Fruit fly (Drosophila melanogaster) whole organism, embryonic: ENCODE results near the gene hbt.

Experiments
- Adf1 ChIP-seq: fragments of 200-800 bp; sonication (Bioruptor generic); IDR thresholded peaks from 2 replicates; pipeline ENCODE4 v1.3.6; 2022; ENCODE audit warnings: missing biosample characterization, missing genetic modification characterization
- Blimp-1 ChIP-seq: fragments of 200-800 bp; sonication (Bioruptor generic); optimal IDR thresholded peaks from 3 replicates; lab custom pipeline; 2018; ENCODE audit warnings: missing biosample characterization, missing genetic modification characterization, mild to moderate bottlenecking, moderate library complexity, missing genetic modification reagents
- CG1024 ChIP-seq: fragments of 200-800 bp; sonication (Bioruptor generic); IDR thresholded peaks from 2 replicates; pipeline ENCODE4 v1.3.6; 2022; ENCODE audit warnings: missing biosample characterization, missing genetic modification characterization
- CG10267 ChIP-seq: fragments of 200-800 bp; sonication (Bioruptor generic); optimal IDR thresholded peaks from 2 replicates; lab custom pipeline; 2018; ENCODE audit warnings: missing biosample characterization, mild to moderate bottlenecking, missing genetic modification characterization, moderate library complexity
- CG10959 ChIP-seq: fragments of 200-800 bp; sonication (Bioruptor generic); IDR thresholded peaks from 2 replicates; pipeline ENCODE4 v1.3.6; 2022; ENCODE audit warnings: missing biosample characterization, missing genetic modification characterization
- CG12155 ChIP-seq: fragments of 200-800 bp; sonication (Bioruptor generic); optimal IDR thresholded peaks from 3 replicates; lab custom pipeline; 2016; ENCODE audit warnings: missing biosample characterization, missing genetic modification characterization
- CG12744 ChIP-seq: fragments of 200-800 bp; sonication (Bioruptor generic); optimal IDR thresholded peaks from 2 replicates; lab custom pipeline; 2016; ENCODE audit warnings: missing biosample characterization, missing genetic modification characterization
- CG14860 ChIP-seq: fragments of 200-800 bp; sonication (Bioruptor generic); IDR thresholded peaks from 3 replicates; pipeline ENCODE4 v1.3.6; 2022; ENCODE audit warnings: missing biosample characterization, missing genetic modification characterization; ENCODE audit not compliant: partially characterized antibody
- CG15011 ChIP-seq: fragments of 200-800 bp; sonication (Bioruptor generic); optimal IDR thresholded peaks from 3 replicates; lab custom pipeline; 2018; ENCODE audit warnings: missing biosample characterization, mild to moderate bottlenecking, missing genetic modification characterization
- CG15514 ChIP-seq: fragments of 200-800 bp; sonication (Bioruptor generic); optimal IDR thresholded peaks from 3 replicates; lab custom pipeline; 2017; ENCODE audit warnings: missing biosample characterization, missing genetic modification characterization, mild to moderate bottlenecking, moderate library complexity, missing genetic modification reagents
- CG15601 ChIP-seq: fragments of 200-800 bp; sonication (Bioruptor generic); optimal IDR thresholded peaks from 3 replicates; lab custom pipeline; 2019; ENCODE audit warnings: missing biosample characterization, mild to moderate bottlenecking, missing genetic modification characterization, moderate library complexity
- CG16813 ChIP-seq: fragments of 200-800 bp; sonication (Bioruptor generic); IDR thresholded peaks from 3 replicates; pipeline ENCODE4 v1.3.6; 2022; ENCODE audit warnings: missing biosample characterization, missing genetic modification characterization; ENCODE audit not compliant: partially characterized antibody
- CG16863 ChIP-seq: fragments of 200-800 bp; sonication (Bioruptor generic); optimal IDR thresholded peaks from 3 replicates; lab custom pipeline; 2016; ENCODE audit warnings: missing biosample characterization, missing genetic modification characterization
- CG17328 ChIP-seq: fragments of 200-800 bp; sonication (Bioruptor generic); IDR thresholded peaks from 2 replicates; pipeline ENCODE4 v1.3.6; 2022; ENCODE audit warnings: missing biosample characterization, missing genetic modification characterization
- CG18476 ChIP-seq: fragments of 200-800 bp; sonication (Bioruptor generic); optimal IDR thresholded peaks from 2 replicates; lab custom pipeline; 2016; ENCODE audit warnings: missing biosample characterization, mild to moderate bottlenecking, missing genetic modification characterization
- CG2120 ChIP-seq: fragments of 200-800 bp; sonication (Bioruptor generic); optimal IDR thresholded peaks from 3 replicates; lab custom pipeline; 2016; ENCODE audit warnings: missing biosample characterization, missing genetic modification characterization
- CG3065 ChIP-seq: fragments of 200-800 bp; sonication (Bioruptor generic); optimal IDR thresholded peaks from 2 replicates; lab custom pipeline; 2016; ENCODE audit warnings: missing biosample characterization, missing genetic modification characterization
- CG3838 ChIP-seq: fragments of 200-800 bp; sonication (Bioruptor generic); optimal IDR thresholded peaks from 3 replicates; lab custom pipeline; 2016; ENCODE audit warnings: missing biosample characterization, missing genetic modification characterization
- CG43689 ChIP-seq: fragments of 200-800 bp; sonication (Bioruptor generic); IDR thresholded peaks from 2 replicates; pipeline ENCODE4 v1.3.6; 2022; ENCODE audit warnings: missing biosample characterization, missing genetic modification characterization
- CG4730 ChIP-seq: fragments of 200-800 bp; sonication (Bioruptor generic); IDR thresholded peaks from 2 replicates; pipeline ENCODE4 v1.3.6; 2022; ENCODE audit warnings: missing biosample characterization, missing genetic modification characterization
- CG5953 ChIP-seq: fragments of 200-800 bp; sonication (Bioruptor generic); IDR thresholded peaks from 2 replicates; pipeline ENCODE4 v1.3.6; 2022; ENCODE audit warnings: missing biosample characterization, missing genetic modification characterization
- CG7357 ChIP-seq: fragments of 200-800 bp; sonication (Bioruptor generic); IDR thresholded peaks from 3 replicates; pipeline ENCODE4 v1.3.6; 2022; ENCODE audit warnings: missing biosample characterization, missing genetic modification characterization
- D ChIP-seq, 2 experiments: fragments of 200-800 bp in 1 of 2; fragments of >200 bp in 1 of 2; sonication (Bioruptor generic) in 1 of 2; optimal IDR thresholded peaks; 2 replicates in 1 of 2; 3 replicates in 1 of 2; lab custom pipeline; 2017; ENCODE audit warnings: mild to moderate bottlenecking in 1 of 2, missing biosample characterization in 1 of 2, missing genetic modification characterization in 1 of 2, missing genetic modification reagents in 1 of 2
- Dek ChIP-seq: fragments of 200-800 bp; sonication (Bioruptor generic); optimal IDR thresholded peaks from 3 replicates; lab custom pipeline; 2019; ENCODE audit warnings: missing biosample characterization, mild to moderate bottlenecking, missing genetic modification characterization, moderate library complexity
- Dip3 ChIP-seq: fragments of 200-800 bp; sonication (Bioruptor generic); optimal IDR thresholded peaks from 3 replicates; lab custom pipeline; 2016; ENCODE audit warnings: missing biosample characterization, missing genetic modification characterization
- Fer2 ChIP-seq: fragments of 200-800 bp; sonication (Bioruptor generic); optimal IDR thresholded peaks from 2 replicates; lab custom pipeline; 2018; ENCODE audit warnings: missing biosample characterization, mild to moderate bottlenecking, missing genetic modification characterization, moderate library complexity
- H2.0 ChIP-seq: fragments of 200-800 bp; sonication (Bioruptor generic); IDR thresholded peaks from 2 replicates; pipeline ENCODE4 v1.3.6; 2022; ENCODE audit warnings: missing biosample characterization, missing genetic modification characterization
- Kr ChIP-seq: fragments of 200-800 bp; sonication (Bioruptor generic); optimal IDR thresholded peaks from 2 replicates; lab custom pipeline; 2017; ENCODE audit warnings: missing biosample characterization, mild to moderate bottlenecking, missing genetic modification characterization
- Max ChIP-seq: fragments of 200-800 bp; sonication (Bioruptor generic); optimal IDR thresholded peaks from 2 replicates; lab custom pipeline; 2016; ENCODE audit warnings: missing biosample characterization, mild to moderate bottlenecking, missing genetic modification characterization
- Nf-YB ChIP-seq: fragments of 200-800 bp; sonication (Bioruptor generic); optimal IDR thresholded peaks from 3 replicates; lab custom pipeline; 2019; ENCODE audit warnings: missing biosample characterization, mild to moderate bottlenecking, missing genetic modification characterization, moderate library complexity
- Ravus ChIP-seq: fragments of 200-800 bp; sonication (Bioruptor generic); IDR thresholded peaks from 2 replicates; pipeline ENCODE4 v1.3.6; 2022; ENCODE audit warnings: missing biosample characterization, missing genetic modification characterization
- TFAM ChIP-seq: fragments of 200-800 bp; sonication (Bioruptor generic); optimal IDR thresholded peaks from 2 replicates; lab custom pipeline; 2017; ENCODE audit warnings: missing biosample characterization, missing genetic modification characterization, inconsistent platforms
- amos ChIP-seq: fragments of 200-800 bp; sonication (Bioruptor generic); IDR thresholded peaks from 2 replicates; pipeline ENCODE4 v1.3.6; 2022; ENCODE audit warnings: missing biosample characterization, missing genetic modification characterization; ENCODE audit not compliant: partially characterized antibody
- ase ChIP-seq: fragments of 200-800 bp; sonication (Bioruptor generic); IDR thresholded peaks from 3 replicates; pipeline ENCODE4 v1.3.6; 2022; ENCODE audit warnings: missing biosample characterization, missing genetic modification characterization
- az2 ChIP-seq: fragments of 200-800 bp; sonication (Bioruptor generic); optimal IDR thresholded peaks from 3 replicates; lab custom pipeline; 2016; ENCODE audit warnings: missing biosample characterization, missing genetic modification characterization
- crp ChIP-seq, 2 experiments: fragments of 200-800 bp; sonication (Bioruptor generic); optimal IDR thresholded peaks; 2 replicates in 1 of 2; 3 replicates in 1 of 2; lab custom pipeline; 2017; ENCODE audit warnings: missing biosample characterization in 2 of 2, missing genetic modification characterization in 2 of 2, mild to moderate bottlenecking in 1 of 2, moderate library complexity in 1 of 2
- danr ChIP-seq: fragments of 200-800 bp; sonication (Bioruptor generic); IDR thresholded peaks from 2 replicates; pipeline ENCODE4 v1.3.6; 2022; ENCODE audit warnings: missing biosample characterization, missing genetic modification characterization
- dmrt11E ChIP-seq: fragments of 200-800 bp; sonication (Bioruptor generic); optimal IDR thresholded peaks from 3 replicates; lab custom pipeline; 2018; ENCODE audit warnings: missing biosample characterization, mild to moderate bottlenecking, missing genetic modification characterization, moderate library complexity
- fd102C ChIP-seq: fragments of 200-800 bp; sonication (Bioruptor generic); optimal IDR thresholded peaks from 2 replicates; lab custom pipeline; 2018; ENCODE audit warnings: missing biosample characterization, mild to moderate bottlenecking, missing genetic modification characterization, moderate library complexity
- gcm ChIP-seq: fragments of 200-800 bp; sonication (Bioruptor generic); optimal IDR thresholded peaks from 2 replicates; lab custom pipeline; 2019; ENCODE audit warnings: missing biosample characterization, mild to moderate bottlenecking, missing genetic modification characterization, moderate library complexity
- gfzf ChIP-seq: fragments of 200-800 bp; sonication (Bioruptor generic); optimal IDR thresholded peaks from 2 replicates; lab custom pipeline; 2016; ENCODE audit warnings: missing biosample characterization, mild to moderate bottlenecking, missing genetic modification characterization, moderate library complexity
- h ChIP-seq: fragments of >200 bp; optimal IDR thresholded peaks from 2 replicates; lab custom pipeline; 2017
- insv ChIP-seq, 2 experiments: fragments of 200-800 bp; sonication (Bioruptor generic); optimal IDR thresholded peaks; 3 replicates each; lab custom pipeline; 2016 to 2018; ENCODE audit warnings: missing biosample characterization in 2 of 2, missing genetic modification characterization in 2 of 2
- kay ChIP-seq: fragments of 200-800 bp; sonication (Bioruptor generic); optimal IDR thresholded peaks from 2 replicates; lab custom pipeline; 2016; ENCODE audit warnings: missing biosample characterization, missing genetic modification characterization
- klu ChIP-seq: fragments of 200-800 bp; sonication (Bioruptor generic); IDR thresholded peaks from 2 replicates; pipeline ENCODE4 v1.3.6; 2022; ENCODE audit warnings: missing biosample characterization, missing genetic modification characterization
- nerfin-2 ChIP-seq: fragments of 200-800 bp; sonication (Bioruptor generic); IDR thresholded peaks from 2 replicates; pipeline ENCODE4 v1.3.6; 2022; ENCODE audit warnings: missing biosample characterization, missing genetic modification characterization; ENCODE audit not compliant: partially characterized antibody
- slbo ChIP-seq: fragments of 200-800 bp; sonication (Bioruptor generic); IDR thresholded peaks from 2 replicates; pipeline ENCODE4 v1.3.6; 2022; ENCODE audit warnings: missing biosample characterization, missing genetic modification characterization
- sob ChIP-seq: fragments of 200-800 bp; sonication (Bioruptor generic); IDR thresholded peaks from 2 replicates; pipeline ENCODE4 v1.3.6; 2022; ENCODE audit warnings: missing biosample characterization, missing genetic modification characterization
- twi ChIP-seq: fragments of 200-800 bp; optimal IDR thresholded peaks from 2 replicates; lab custom pipeline; 2019; ENCODE audit warnings: missing biosample characterization, mild to moderate bottlenecking, missing genetic modification characterization, moderate library complexity
- wor ChIP-seq: fragments of 200-800 bp; sonication (Bioruptor generic); IDR thresholded peaks from 2 replicates; pipeline ENCODE4 v1.3.6; 2022; ENCODE audit warnings: missing biosample characterization, missing genetic modification characterization

Gene hbt

DNA sequence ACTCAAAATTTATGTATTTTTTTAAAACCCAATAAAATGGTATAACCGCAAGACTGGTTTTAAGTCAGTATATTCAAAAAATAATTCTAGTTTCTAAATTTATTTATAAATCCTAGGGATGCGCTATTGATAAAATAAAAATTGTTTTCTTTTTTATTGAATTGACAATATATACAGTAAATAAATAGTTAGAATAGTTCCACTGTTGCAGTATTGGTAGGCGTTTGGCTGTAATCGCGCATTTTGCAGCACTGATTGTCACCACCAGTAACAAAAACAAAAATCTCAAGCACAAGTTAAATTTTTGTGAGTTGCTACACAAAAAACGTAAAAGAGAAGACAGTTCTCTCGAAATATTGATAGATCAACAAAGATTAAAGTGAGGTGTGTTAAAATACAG, 38.0 kb upstream of the hbt start, which contains the start of gene CG31855 (continued):
- TF ChIP-seq CG15601 (tag; lab: Kevin White, UChicago): peak; percentile 73
- TF ChIP-seq Max: peak; percentile 81
- peak; percentile 71 for TF ChIP-seq Blimp-1
- TF ChIP-seq danr (GFP tag; lab: Robert Waterston, UW): no peak
- peak; percentile 86 for TF ChIP-seq CG12155 (GFP tag; lab: Kevin White, UChicago)
- no peak; the same call in 1 of the 2 replicates for TF ChIP-seq amos
- peak; percentile 83 for TF ChIP-seq CG17328 (GFP tag; lab: Robert Waterston, UW)
- peak; percentile 51 for TF ChIP-seq Dip3 (GFP tag; lab: Kevin White, UChicago)
- peak; percentile 87 for TF ChIP-seq az2 (GFP tag; lab: Kevin White, UChicago)
- peak; percentile 78 for TF ChIP-seq H2.0
- peak; percentile 91 for TF ChIP-seq CG2120 (GFP tag; lab: Kevin White, UChicago)
- peak; percentile 36 for TF ChIP-seq twi (tag; lab: Kevin White, UChicago)
- TF ChIP-seq ase (GFP tag; lab: Robert Waterston, UW): peak; percentile 86
- TF ChIP-seq dmrt11E (tag; lab: Kevin White, UChicago): peak; percentile 71
- peak; percentile 63 for TF ChIP-seq CG12744 (GFP tag; lab: Kevin White, UChicago)
- TF ChIP-seq CG14860 (GFP tag; lab: Robert Waterston, UW): no peak
- peak; percentile 95 for TF ChIP-seq slbo
- TF ChIP-seq Adf1 (GFP tag; lab: Robert Waterston, UW): no peak; the same call in 1 of the 2 replicates
- TF ChIP-seq klu (GFP tag; lab: Robert Waterston, UW): peak; percentile 62
- TF ChIP-seq insv (GFP tag; optimal IDR thresholded peaks at IDR 0.05; lab: Kevin White, UChicago): peak in 1 of 2 experiments; percentile 55
- TF ChIP-seq gfzf: peak; percentile 22
- TF ChIP-seq CG3065 (GFP tag; lab: Kevin White, UChicago): peak; percentile 49
- TF ChIP-seq gcm (GFP tag; lab: Kevin White, UChicago): peak; percentile 68
- TF ChIP-seq Nf-YB (GFP tag; lab: Kevin White, UChicago): peak; percentile 38
- TF ChIP-seq TFAM (GFP tag; lab: Kevin White, UChicago): no peak
- TF ChIP-seq CG10267 (tag; lab: Kevin White, UChicago): peak; percentile 96
- TF ChIP-seq kay (GFP tag; lab: Kevin White, UChicago): peak; percentile 81
- TF ChIP-seq CG43689: peak; percentile 39; the same call in 1 of the 2 replicates
- TF ChIP-seq fd102C: peak; percentile 21
- peak; percentile 46 for TF ChIP-seq CG15011 (GFP tag; lab: Kevin White, UChicago)
- TF ChIP-seq CG1024 (GFP tag; lab: Robert Waterston, UW): peak; percentile 69; the same call in 1 of the 2 replicates
- TF ChIP-seq Dek: peak; percentile 78
- no peak for TF ChIP-seq D (optimal IDR thresholded peaks at IDR 0.05; lab: Kevin White, UChicago)
- peak; percentile 56 for TF ChIP-seq D (GFP tag; optimal IDR thresholded peaks at IDR 0.05; lab: Kevin White, UChicago)
- peak; percentile 77 for TF ChIP-seq CG4730 (GFP tag; lab: Robert Waterston, UW)
- TF ChIP-seq CG10959 (GFP tag; lab: Robert Waterston, UW): peak; percentile 76
- TF ChIP-seq CG3838 (GFP tag; lab: Kevin White, UChicago): peak; percentile 22
- peak; percentile 73 for TF ChIP-seq CG5953 (GFP tag; lab: Robert Waterston, UW)
- TF ChIP-seq Kr (GFP tag; lab: Kevin White, UChicago): no peak
- TF ChIP-seq Ravus (GFP tag; lab: Robert Waterston, UW): peak; percentile 9; the same call in 1 of the 2 replicates
- TF ChIP-seq CG16863: peak; percentile 63
- TF ChIP-seq CG16813 (GFP tag; lab: Robert Waterston, UW): no peak
- peak; percentile 79 for TF ChIP-seq Fer2 (tag; lab: Kevin White, UChicago)
- TF ChIP-seq nerfin-2 (GFP tag; lab: Robert Waterston, UW): no peak
- TF ChIP-seq CG7357: peak; percentile 14; the same call in 1 of the 3 replicates
- TF ChIP-seq CG15514 (GFP tag; lab: Kevin White, UChicago): peak; percentile 82
- TF ChIP-seq crp (GFP tag; optimal IDR thresholded peaks at IDR 0.05; lab: Kevin White, UChicago): peak in 1 of 2 experiments; percentile 42
- TF ChIP-seq h (lab: Kevin White, UChicago): no peak
- peak; percentile 95 for TF ChIP-seq sob (GFP tag; lab: Robert Waterston, UW)
- TF ChIP-seq CG18476: peak; percentile 74
- no peak; the same call in 1 of the 2 replicates for TF ChIP-seq wor (GFP tag; lab: Robert Waterston, UW)
